Fruit fly (Drosophila melanogaster) whole organism: ENCODE data around the gene Atu.
A peak's percentile ranks its signal among the peaks of the same experiment; 100 is the strongest.

Experiments used
- CG8478 ChIP-seq: fragments of >200 bp; optimal IDR thresholded peaks from 2 replicates; lab custom pipeline; 2018; ENCODE audit warnings: inconsistent platforms
- Dll ChIP-seq: fragments of >200 bp; optimal IDR thresholded peaks from 2 replicates; lab custom pipeline; 2017
- EcR ChIP-seq, 2 experiments: fragments of >200 bp; optimal IDR thresholded peaks; 2 replicates each; lab custom pipeline; 2017; ENCODE audit warnings: missing biosample characterization in 2 of 2, missing genetic modification characterization in 2 of 2, missing genetic modification reagents in 2 of 2
- pan ChIP-seq: fragments of >200 bp; optimal IDR thresholded peaks from 2 replicates; lab custom pipeline; 2017
- psq ChIP-seq: fragments of >200 bp; optimal IDR thresholded peaks from 2 replicates; lab custom pipeline; 2017
- usp ChIP-seq: fragments of >200 bp; optimal IDR thresholded peaks from 2 replicates; lab custom pipeline; 2017; ENCODE audit warnings: missing biosample characterization, missing genetic modification characterization, mixed read lengths

The Atu gene

dm6 chr3R:5613114-5613443, at the start of gene Atu:
Atu (plus strand) TSS chr3R:5613358.
- TF ChIP-seq usp (GFP tag; lab: Kevin White, UChicago) (no peak), psq (lab: Kevin White, UChicago) (no peak), Dll (lab: Kevin White, UChicago) (no peak), pan (lab: Kevin White, UChicago) (no peak), CG8478 (lab: Kevin White, UChicago) (no peak), EcR (GFP tag; optimal IDR thresholded peaks at IDR 0.05; lab: Kevin White, UChicago) (no peak)

dm6 chr3R:5563420-5563819, 49.7 kb upstream of the Atu start, which contains the start of gene Pi4KIIalpha:
Pi4KIIalpha (minus strand) TSS chr3R:5563652.
- TF ChIP-seq CG8478 (lab: Kevin White, UChicago) (no peak), EcR (GFP tag; optimal IDR thresholded peaks at IDR 0.05; lab: Kevin White, UChicago) (no peak), Dll (lab: Kevin White, UChicago) (no peak), psq (lab: Kevin White, UChicago) (no peak), usp (GFP tag; lab: Kevin White, UChicago) (no peak), pan (lab: Kevin White, UChicago) (no peak)

dm6 chr3R:5564775-5565190, 48.4 kb upstream of the Atu start, which contains the start of the genes CG14671 and CG12746:
CG14671 (minus strand) TSS chr3R:5564815.
CG12746 (plus strand) TSS chr3R:5564865.
- TF ChIP-seq EcR (GFP tag; optimal IDR thresholded peaks at IDR 0.05; lab: Kevin White, UChicago) (no peak), psq (lab: Kevin White, UChicago) (no peak), usp (GFP tag; lab: Kevin White, UChicago) (no peak), Dll (lab: Kevin White, UChicago) (no peak), pan (lab: Kevin White, UChicago) (no peak), CG8478 (lab: Kevin White, UChicago) (no peak)

dm6 chr3R:5565623-5566022, 47.5 kb upstream of the Atu start:
- no peak for TF ChIP-seq psq (lab: Kevin White, UChicago)
- no peak for TF ChIP-seq Dll (lab: Kevin White, UChicago)
- no peak for TF ChIP-seq usp (GFP tag; lab: Kevin White, UChicago)
- TF ChIP-seq CG8478 (lab: Kevin White, UChicago) = no peak
- no peak for TF ChIP-seq EcR (GFP tag; optimal IDR thresholded peaks at IDR 0.05; lab: Kevin White, UChicago)
- no peak for TF ChIP-seq pan (lab: Kevin White, UChicago)

dm6 chr3R:5568590-5568989, 44.6 kb upstream of the Atu start, which contains the start of the genes CG2931 and Rheb:
CG2931 (minus strand) TSS chr3R:5568615.
Rheb (plus strand) TSS chr3R:5568921.
- no peak for TF ChIP-seq pan (lab: Kevin White, UChicago)
- no peak for TF ChIP-seq Dll (lab: Kevin White, UChicago)
- TF ChIP-seq EcR (GFP tag; optimal IDR thresholded peaks at IDR 0.05; lab: Kevin White, UChicago) = no peak
- no peak for TF ChIP-seq usp (GFP tag; lab: Kevin White, UChicago)
- TF ChIP-seq psq (lab: Kevin White, UChicago) = no peak
- no peak for TF ChIP-seq CG8478 (lab: Kevin White, UChicago)

dm6 chr3R:5570635-5571436, 42.3 kb upstream of the Atu start, which contains the start of gene CRMP:
CRMP (plus strand) TSS chr3R:5571108.
- no peak for TF ChIP-seq CG8478 (lab: Kevin White, UChicago)
- TF ChIP-seq pan (lab: Kevin White, UChicago) = no peak
- no peak for TF ChIP-seq usp (GFP tag; lab: Kevin White, UChicago)
- TF ChIP-seq Dll (lab: Kevin White, UChicago) = no peak
- no peak for TF ChIP-seq psq (lab: Kevin White, UChicago)
- no peak for TF ChIP-seq EcR (GFP tag; optimal IDR thresholded peaks at IDR 0.05; lab: Kevin White, UChicago)

dm6 chr3R:5571437-5571750, 41.8 kb upstream of the Atu start:
- TF ChIP-seq Dll (lab: Kevin White, UChicago) (no peak), pan (lab: Kevin White, UChicago) (no peak), usp (GFP tag; lab: Kevin White, UChicago) (no peak), CG8478 (lab: Kevin White, UChicago) (no peak), psq (lab: Kevin White, UChicago) (no peak), EcR (GFP tag; optimal IDR thresholded peaks at IDR 0.05; lab: Kevin White, UChicago) (no peak)

- TF ChIP-seq Dll (lab: Kevin White, UChicago) = no peak
- TF ChIP-seq CG8478 (lab: Kevin White, UChicago) = no peak
- TF ChIP-seq psq (lab: Kevin White, UChicago) = no peak
- no peak for TF ChIP-seq pan (lab: Kevin White, UChicago)
- TF ChIP-seq usp (GFP tag; lab: Kevin White, UChicago) = no peak
- no peak for TF ChIP-seq EcR (GFP tag; optimal IDR thresholded peaks at IDR 0.05; lab: Kevin White, UChicago)
These were observed 41.4 kb upstream of the Atu start for dm6 chr3R:5571756-5572155.

dm6 chr3R:5572900-5573665, 40.1 kb upstream of the Atu start:
- TF ChIP-seq CG8478 (lab: Kevin White, UChicago) (no peak), usp (GFP tag; lab: Kevin White, UChicago) (no peak), psq (lab: Kevin White, UChicago) (no peak), pan (lab: Kevin White, UChicago) (no peak), EcR (GFP tag; optimal IDR thresholded peaks at IDR 0.05; lab: Kevin White, UChicago) (peak in 1 of 2 experiments; percentile 75), Dll (lab: Kevin White, UChicago) (no peak)

- TF ChIP-seq CG8478 (lab: Kevin White, UChicago) (no peak), psq (lab: Kevin White, UChicago) (no peak), usp (GFP tag; lab: Kevin White, UChicago) (no peak), Dll (lab: Kevin White, UChicago) (no peak), EcR (GFP tag; optimal IDR thresholded peaks at IDR 0.05; lab: Kevin White, UChicago) (no peak), pan (lab: Kevin White, UChicago) (no peak)
These were observed 39.3 kb upstream of the Atu start for dm6 chr3R:5573883-5574282.
